Worm (Caenorhabditis elegans): Measurements from ENCODE around the gene ZK185.1.

- TF ChIP-seq him-1 (tag; optimal IDR thresholded peaks at IDR 0.05): no peak
- TF ChIP-seq W03F9.2 (tag; optimal IDR thresholded peaks at IDR 0.05): no peak
- no peak for TF ChIP-seq dao-5 (tag; optimal IDR thresholded peaks at IDR 0.05)
Measured at ce11 chrIV:4517066-4517465, 31.3 kb upstream of the ZK185.1 start, which contains the start of gene ZK180.5.

Data from whole organism, L4/young adult.